Worm (Caenorhabditis elegans) whole organism, L1 larva: ENCODE measurements around the gene spig-7.
A peak's percentile ranks its signal among the peaks of the same experiment; 100 is the strongest.

Experiments
- aly-2 ChIP-seq: fragments of 150-350 bp; optimal IDR thresholded peaks from 2 replicates; lab custom pipeline; 2014; ENCODE audit warnings: missing biosample characterization, missing genetic modification characterization
- dpl-1 ChIP-seq, 3 experiments: fragments of 150-350 bp in 2 of 3; sonication (generic microtip) in 1 of 3; optimal IDR thresholded peaks; 2 replicates each; lab custom pipeline; 2014 to 2017; ENCODE audit warnings: missing biosample characterization in 3 of 3, missing genetic modification characterization in 3 of 3, missing genetic modification reagents in 3 of 3
- dsc-1 ChIP-seq: sonication (generic microtip); optimal IDR thresholded peaks from 2 replicates; lab custom pipeline; 2016; ENCODE audit warnings: mild to moderate bottlenecking, missing genetic modification characterization, missing compliant biosample characterization
- efl-1 ChIP-seq, 4 experiments: fragments of 150-350 bp; optimal IDR thresholded peaks in 3 of 4; peaks in 1 of 4; 1 replicate in 1 of 4; 2 replicates in 3 of 4; lab custom pipeline; 2014; ENCODE audit warnings: missing biosample characterization in 2 of 4, missing genetic modification characterization in 2 of 4, missing genetic modification reagents in 2 of 4
- elt-2 ChIP-seq: sonication (generic microtip); optimal IDR thresholded peaks from 2 replicates; lab custom pipeline; 2016; ENCODE audit warnings: missing genetic modification characterization, mild to moderate bottlenecking, inconsistent platforms, missing compliant biosample characterization, missing genetic modification reagents
- ets-5 ChIP-seq: fragments of 200-800 bp; sonication (Bioruptor generic); IDR thresholded peaks from 2 replicates; pipeline ENCODE4 v1.3.6; 2022; ENCODE audit warnings: missing genetic modification characterization, missing compliant biosample characterization
- fkh-4 ChIP-seq: sonication (generic microtip); optimal IDR thresholded peaks from 2 replicates; lab custom pipeline; 2016; ENCODE audit warnings: missing compliant biosample characterization, missing genetic modification characterization, borderline replicate concordance
- fkh-8 ChIP-seq: sonication (generic microtip); optimal IDR thresholded peaks from 2 replicates; lab custom pipeline; 2016; ENCODE audit warnings: mild to moderate bottlenecking, missing genetic modification characterization, missing compliant biosample characterization
- grh-1 ChIP-seq: fragments of 200-800 bp; sonication (Bioruptor generic); IDR thresholded peaks from 2 replicates; pipeline ENCODE4 v1.3.6; 2022; ENCODE audit warnings: missing genetic modification reagents, missing genetic modification characterization, missing compliant biosample characterization
- lin-14 ChIP-seq: fragments of 200-800 bp; sonication (Bioruptor generic); optimal IDR thresholded peaks from 2 replicates; lab custom pipeline; 2018; ENCODE audit warnings: mild to moderate bottlenecking, missing genetic modification characterization, moderate library complexity, missing compliant biosample characterization
- lin-39 ChIP-seq: fragments of 150-350 bp; optimal IDR thresholded peaks from 2 replicates; lab custom pipeline; 2014; ENCODE audit warnings: missing biosample characterization, missing genetic modification reagents, missing genetic modification characterization
- lir-3 ChIP-seq: sonication (generic microtip); optimal IDR thresholded peaks from 2 replicates; lab custom pipeline; 2016; ENCODE audit warnings: mild to moderate bottlenecking, missing genetic modification characterization, moderate library complexity, missing compliant biosample characterization; ENCODE audit not compliant: poor library complexity
- mep-1 ChIP-seq: fragments of 150-350 bp; optimal IDR thresholded peaks from 2 replicates; lab custom pipeline; 2014; ENCODE audit warnings: missing biosample characterization, missing genetic modification characterization
- nhr-28 ChIP-seq: fragments of 150-350 bp; optimal IDR thresholded peaks from 2 replicates; lab custom pipeline; 2014; ENCODE audit warnings: missing biosample characterization, missing genetic modification characterization
- nhr-47 ChIP-seq: sonication (generic microtip); optimal IDR thresholded peaks from 2 replicates; lab custom pipeline; 2016; ENCODE audit warnings: mild to moderate bottlenecking, missing genetic modification characterization, moderate library complexity, missing compliant biosample characterization
- nhr-77 ChIP-seq: fragments of 150-350 bp; optimal IDR thresholded peaks from 2 replicates; lab custom pipeline; 2014; ENCODE audit warnings: missing biosample characterization, missing genetic modification characterization
- nhr-90 ChIP-seq: sonication (generic microtip); optimal IDR thresholded peaks from 2 replicates; lab custom pipeline; 2016; ENCODE audit warnings: mild to moderate bottlenecking, missing genetic modification characterization, missing compliant biosample characterization; ENCODE audit not compliant: poor library complexity
- pax-3 ChIP-seq: fragments of 200-800 bp; sonication (Bioruptor generic); optimal IDR thresholded peaks from 2 replicates; lab custom pipeline; 2018; ENCODE audit warnings: mild to moderate bottlenecking, missing genetic modification characterization, moderate library complexity, missing compliant biosample characterization
- pqm-1 ChIP-seq: sonication (generic microtip); optimal IDR thresholded peaks from 3 replicates; lab custom pipeline; 2017; ENCODE audit warnings: missing biosample characterization, missing genetic modification characterization
- rnt-1 ChIP-seq: sonication (generic microtip); optimal IDR thresholded peaks from 2 replicates; lab custom pipeline; 2016; ENCODE audit warnings: mild to moderate bottlenecking, missing genetic modification characterization, moderate library complexity, missing compliant biosample characterization
- snpc-4 ChIP-seq: fragments of 150-350 bp; optimal IDR thresholded peaks from 2 replicates; lab custom pipeline; 2014; ENCODE audit warnings: missing biosample characterization, missing genetic modification characterization
- snu-23 ChIP-seq: sonication (generic microtip); optimal IDR thresholded peaks from 2 replicates; lab custom pipeline; 2016; ENCODE audit warnings: missing genetic modification characterization, missing compliant biosample characterization
- sup-37 ChIP-seq: fragments of 200-800 bp; sonication (Bioruptor generic); optimal IDR thresholded peaks from 2 replicates; lab custom pipeline; 2018; ENCODE audit warnings: mild to moderate bottlenecking, missing genetic modification characterization, missing compliant biosample characterization
- tbx-2 ChIP-seq: sonication (generic microtip); optimal IDR thresholded peaks from 2 replicates; lab custom pipeline; 2016; ENCODE audit warnings: missing genetic modification characterization, missing compliant biosample characterization
- unc-130 ChIP-seq: fragments of 150-350 bp; optimal IDR thresholded peaks from 2 replicates; lab custom pipeline; 2017; ENCODE audit warnings: missing biosample characterization, missing genetic modification characterization, inconsistent platforms
- unc-30 ChIP-seq: sonication (generic microtip); optimal IDR thresholded peaks from 2 replicates; lab custom pipeline; 2017; ENCODE audit warnings: missing biosample characterization, missing genetic modification characterization
- unc-86 ChIP-seq: sonication (generic microtip); optimal IDR thresholded peaks from 2 replicates; lab custom pipeline; 2016; ENCODE audit warnings: missing genetic modification characterization, missing compliant biosample characterization
- vab-15 ChIP-seq: sonication (generic microtip); optimal IDR thresholded peaks from 2 replicates; lab custom pipeline; 2017; ENCODE audit warnings: missing genotype, mild to moderate bottlenecking, missing genetic modification characterization, missing compliant biosample characterization
- zag-1 ChIP-seq: fragments of 150-350 bp; optimal IDR thresholded peaks from 2 replicates; lab custom pipeline; 2014; ENCODE audit warnings: missing biosample characterization, missing genetic modification characterization
- ztf-11 ChIP-seq, 2 experiments: sonication (generic microtip); optimal IDR thresholded peaks; 2 replicates each; lab custom pipeline; 2016 to 2017; ENCODE audit warnings: missing genetic modification characterization in 2 of 2, missing biosample characterization in 1 of 2, missing compliant biosample characterization in 1 of 2

The spig-7 gene

ce11 chrV:1527985-1528384 lies 33.4 kb downstream of the spig-7 start, which contains the start of gene str-236:
Gene str-236, minus strand, starts transcription at chrV:1528085.
- TF ChIP-seq mep-1 (tag; lab: Kevin White, UChicago) (no peak), unc-30 (tag; lab: Kevin White, UChicago) (no peak), unc-86 (no peak), nhr-28 (no peak), dsc-1 (tag; lab: Kevin White, UChicago) (no peak), pax-3 (no peak), snu-23 (no peak), elt-2 (no peak), nhr-77 (tag; lab: Kevin White, UChicago) (no peak), fkh-8 (tag; lab: Kevin White, UChicago) (no peak), nhr-90 (tag; lab: Kevin White, UChicago) (no peak), tbx-2 (tag; lab: Kevin White, UChicago) (no peak), sup-37 (no peak), zag-1 (no peak), rnt-1 (tag; lab: Kevin White, UChicago) (no peak), lin-14 (GFP tag; lab: Kevin White, UChicago) (no peak)
- TF ChIP-seq, all 84 proteins: peak for 0

DNA sequence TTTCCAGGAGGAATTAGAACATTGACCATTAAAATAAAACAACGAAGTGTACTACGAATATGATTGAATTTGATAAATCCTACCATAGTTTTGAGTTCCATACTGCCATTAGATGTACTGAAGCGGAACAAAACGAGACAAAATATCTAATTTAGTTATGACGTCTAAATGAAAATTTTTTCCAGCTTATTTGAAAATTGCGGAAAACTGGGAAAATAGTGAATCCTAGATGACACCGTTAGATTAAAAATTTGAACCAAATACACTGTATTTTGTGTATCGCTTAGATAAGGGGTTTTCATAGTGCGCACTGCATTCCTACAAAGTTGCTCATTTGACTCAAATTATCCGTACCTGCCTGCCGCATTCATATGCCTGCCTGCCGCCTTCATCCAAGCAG lies 36.6 kb downstream of the spig-7 start, which contains the start of gene K02H11.4:
K02H11.4 (minus strand) TSS at position 101 of the 400 bp plus-strand sequence.
- TF ChIP-seq lir-3 = no peak
- TF ChIP-seq, all 84 proteins: peak for 0

- TF ChIP-seq nhr-47 = no peak
Observed at ce11 chrV:1532455-1532854, 37.9 kb downstream of the spig-7 start.

- TF ChIP-seq efl-1 (optimal IDR thresholded peaks at IDR 0.05; lab: Kevin White, UChicago) (no peak), efl-1 (GFP tag; optimal IDR thresholded peaks at IDR 0.05 in 1 of 2; lab: Kevin White, UChicago) (peak in 1 of 2 experiments; percentile 23), grh-1 (GFP tag; lab: Robert Waterston, UW) (no peak)
- TF ChIP-seq, all 84 proteins: peak for 1
Observed at ce11 chrV:1534315-1534714, 39.7 kb downstream of the spig-7 start, which contains the start of gene trx-5. Gene trx-5, minus strand, starts transcription at chrV:1534415.

- TF ChIP-seq unc-130 (tag; lab: Kevin White, UChicago) (no peak), pqm-1 (no peak), vab-15 (tag; lab: Kevin White, UChicago) (no peak), fkh-4 (no peak), lir-3 (no peak)
Observed at ce11 chrV:1536979-1537378, 42.4 kb downstream of the spig-7 start, which contains the start of gene K02H11.9. Gene K02H11.9, minus strand, starts transcription at chrV:1537079.

DNA sequence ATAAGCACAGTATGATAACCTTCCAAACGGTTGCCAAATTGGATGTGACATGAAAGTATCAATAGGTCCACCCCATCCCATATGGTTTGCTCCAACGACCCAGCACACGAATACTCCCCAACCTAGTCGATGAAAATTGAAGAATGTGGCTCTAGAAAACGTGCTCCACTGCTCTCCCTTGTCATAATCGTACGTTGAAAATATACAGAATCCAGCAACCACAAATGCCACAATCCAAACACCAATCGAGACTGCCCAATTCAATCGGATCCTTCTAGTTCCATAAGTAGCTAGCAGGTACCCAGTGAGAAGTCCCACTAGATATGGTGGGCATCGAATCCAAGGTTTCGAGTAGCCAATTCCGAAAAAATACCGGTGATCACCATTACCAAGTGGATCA lies 44.3 kb downstream of the spig-7 start:
- no peak for TF ChIP-seq elt-2
- no peak for TF ChIP-seq snpc-4
- TF ChIP-seq aly-2 (tag; lab: Kevin White, UChicago) = no peak

DNA sequence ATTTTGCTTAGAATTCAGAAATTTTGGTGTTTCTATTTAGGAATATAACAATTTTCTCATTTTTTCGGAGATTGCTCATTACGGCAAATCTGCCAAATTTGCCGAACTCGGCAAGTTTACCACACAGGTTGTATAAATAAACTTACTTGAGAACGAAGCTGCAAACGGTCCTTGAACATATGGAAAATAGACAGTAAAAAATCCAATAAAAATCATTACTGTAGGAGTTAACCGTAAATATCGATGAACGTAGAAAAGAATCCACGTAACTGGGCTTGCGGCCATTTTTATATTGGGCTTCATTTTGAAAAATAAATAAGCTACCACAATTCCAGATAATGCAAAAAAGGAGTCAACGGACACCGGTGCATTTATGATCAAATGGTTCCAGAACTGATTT lies 45.7 kb downstream of the spig-7 start:
- TF ChIP-seq ets-5 (GFP tag; lab: Robert Waterston, UW) (0 out of 2 replicates have a peak, but pooled peaks have one; percentile 33), lin-39 (tag; lab: Kevin White, UChicago) (no peak)

DNA sequence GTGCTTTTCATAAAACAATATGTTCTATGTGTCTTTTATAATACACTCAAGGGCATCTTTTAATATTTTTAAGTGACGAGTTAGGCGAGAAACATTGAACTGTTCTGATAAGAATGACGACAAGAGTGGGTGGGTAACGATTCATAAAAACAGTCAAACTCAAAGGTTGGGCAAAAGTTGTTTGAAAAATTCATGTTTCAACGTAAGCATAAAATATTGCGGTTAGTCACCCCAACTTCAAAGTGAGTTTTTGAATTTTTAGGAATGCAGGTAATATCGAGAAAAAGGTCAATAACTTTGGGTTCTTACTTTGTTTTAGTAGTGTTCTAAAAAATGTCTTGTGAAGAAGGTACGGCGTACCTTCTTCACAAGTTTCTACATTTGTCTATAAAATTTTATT lies 47.2 kb downstream of the spig-7 start, which contains the start of gene oac-31:
oac-31 (minus strand) TSS at position 101 of the 400 bp plus-strand sequence.
- TF ChIP-seq pqm-1 (no peak), ztf-11 (tag; optimal IDR thresholded peaks at IDR 0.05; lab: Kevin White, UChicago) (no peak), dpl-1 (GFP tag; optimal IDR thresholded peaks at IDR 0.05; lab: Kevin White, UChicago) (no peak), nhr-77 (tag; lab: Kevin White, UChicago) (no peak)
